Worm (Caenorhabditis elegans): ENCODE data around the gene his-24.

ce11 chrX:14517842-14518241, 27.9 kb downstream of the his-24 start:
- TF ChIP-seq Y95B8A.8 (GFP tag; IDR thresholded peaks at IDR 0.05) = no peak
- TF ChIP-seq unc-62 (GFP tag; optimal IDR thresholded peaks at IDR 0.05) = no peak
- no peak for TF ChIP-seq B0035.1 (tag; optimal IDR thresholded peaks at IDR 0.05)
- TF ChIP-seq K12H6.12 (tag; optimal IDR thresholded peaks at IDR 0.05) = no peak
- TF ChIP-seq ama-1 (optimal IDR thresholded peaks at IDR 0.05) = no peak
- no peak for TF ChIP-seq ama-1 (GFP tag; optimal IDR thresholded peaks at IDR 0.05)
- TF ChIP-seq nhr-80 (tag; optimal IDR thresholded peaks at IDR 0.05) = no peak
- TF ChIP-seq lir-1 (GFP tag; conservative IDR thresholded peaks at IDR 0.05) = no peak
- no peak for TF ChIP-seq nhr-179 (tag; optimal IDR thresholded peaks at IDR 0.05)
- no peak for TF ChIP-seq snpc-1.1 (tag; optimal IDR thresholded peaks at IDR 0.05; ENCODE audit: insufficient read depth)
- no peak for TF ChIP-seq attf-3 (GFP tag; conservative IDR thresholded peaks at IDR 0.05)
- no peak for TF ChIP-seq snpc-4 (GFP tag; optimal IDR thresholded peaks at IDR 0.05)
- TF ChIP-seq snpc-4 (tag; optimal IDR thresholded peaks at IDR 0.05) = peak in 2 of 4 experiments; percentile 41 to 66
- TF ChIP-seq nfya-1 (tag; optimal IDR thresholded peaks at IDR 0.05; ENCODE audit: borderline replicate concordance, insufficient read depth) = no peak
